Worm (Caenorhabditis elegans): ENCODE results near the gene dpyd-1.
A peak's percentile ranks its signal among the peaks of the same experiment; 100 is the strongest.

The dpyd-1 gene

ce11 chrX:5475164-5475576 lies 7.5 kb downstream of the dpyd-1 start (continued):
- TF ChIP-seq lsy-2 (tag; optimal IDR thresholded peaks at IDR 0.05) (peak; percentile 35 to 72), unc-98 (GFP tag; IDR thresholded peaks at IDR 0.05) (no peak), zag-1 (tag; optimal IDR thresholded peaks at IDR 0.05) (no peak), elt-2 (tag; optimal IDR thresholded peaks at IDR 0.05) (no peak), unc-130 (tag; optimal IDR thresholded peaks at IDR 0.05) (peak; percentile 82), nhr-19 (GFP tag; conservative IDR thresholded peaks at IDR 0.05) (peak; percentile 65), snpc-4 (tag; optimal IDR thresholded peaks at IDR 0.05) (no peak), elt-3 (tag; optimal IDR thresholded peaks at IDR 0.05) (peak in 5 of 6 experiments; percentile 18 to 67 (median 52)), blmp-1 (tag; optimal IDR thresholded peaks at IDR 0.05) (peak; percentile 79), hpl-2 (GFP tag; optimal IDR thresholded peaks at IDR 0.05) (no peak), nhr-84 (tag; optimal IDR thresholded peaks at IDR 0.05) (no peak), efl-1 (optimal IDR thresholded peaks at IDR 0.05) (peak; percentile 8 to 34), efl-1 (GFP tag; optimal IDR thresholded peaks at IDR 0.05 in 1 of 2) (no peak), mab-9 (GFP tag; IDR thresholded peaks at IDR 0.05) (0 out of 2 replicates have a peak, but pooled peaks have one; percentile 11), tlp-1 (tag; optimal IDR thresholded peaks at IDR 0.05) (no peak), mef-2 (tag; optimal IDR thresholded peaks at IDR 0.05) (no peak), nhr-20 (tag; optimal IDR thresholded peaks at IDR 0.05) (peak; percentile 84), unc-62 (GFP tag; optimal IDR thresholded peaks at IDR 0.05) (no peak), mdl-1 (tag; optimal IDR thresholded peaks at IDR 0.05) (peak in 1 of 2 experiments; percentile 82), unc-30 (tag; optimal IDR thresholded peaks at IDR 0.05) (no peak), ama-1 (optimal IDR thresholded peaks at IDR 0.05) (no peak), lin-15B (tag; optimal IDR thresholded peaks at IDR 0.05) (no peak), lin-35 (GFP tag; optimal IDR thresholded peaks at IDR 0.05) (peak; percentile 41 to 69), egl-13 (tag; optimal IDR thresholded peaks at IDR 0.05) (no peak), C34B4.2 (tag; optimal IDR thresholded peaks at IDR 0.05) (no peak), alr-1 (tag; optimal IDR thresholded peaks at IDR 0.05; ENCODE audit: borderline replicate concordance) (no peak), lin-13 (GFP tag; optimal IDR thresholded peaks at IDR 0.05) (no peak), hlh-4 (tag; optimal IDR thresholded peaks at IDR 0.05) (no peak), isw-1 (GFP tag; IDR thresholded peaks at IDR 0.05) (no peak), ets-5 (GFP tag; IDR thresholded peaks at IDR 0.05) (no peak), ceh-90 (tag; optimal IDR thresholded peaks at IDR 0.05) (no peak), irx-1 (tag; optimal IDR thresholded peaks at IDR 0.05) (peak; percentile 31), ces-1 (GFP tag; optimal IDR thresholded peaks at IDR 0.05) (no peak), efl-3 (GFP tag; optimal IDR thresholded peaks at IDR 0.05) (no peak), sox-4 (tag; optimal IDR thresholded peaks at IDR 0.05) (no peak), ceh-8 (GFP tag; optimal IDR thresholded peaks at IDR 0.05) (no peak), nhr-12 (tag; optimal IDR thresholded peaks at IDR 0.05) (no peak), pag-3 (tag; optimal IDR thresholded peaks at IDR 0.05; ENCODE audit: borderline replicate concordance, insufficient read depth) (no peak), nhr-71 (tag; optimal IDR thresholded peaks at IDR 0.05) (peak; percentile 81), skn-1 (tag; optimal IDR thresholded peaks at IDR 0.05) (peak; percentile 69), zip-4 (GFP tag; optimal IDR thresholded peaks at IDR 0.05) (no peak), Y116A8C.19 (tag; optimal IDR thresholded peaks at IDR 0.05; ENCODE audit: borderline replicate concordance) (no peak), lir-3 (tag; optimal IDR thresholded peaks at IDR 0.05; ENCODE audit: poor library complexity) (no peak), mep-1 (tag; optimal IDR thresholded peaks at IDR 0.05) (peak; percentile 64), jun-1 (tag; optimal IDR thresholded peaks at IDR 0.05) (peak; percentile 60), C04F5.9 (tag; optimal IDR thresholded peaks at IDR 0.05) (no peak), fkh-8 (tag; optimal IDR thresholded peaks at IDR 0.05) (peak; percentile 59), rnt-1 (tag; optimal IDR thresholded peaks at IDR 0.05) (peak; percentile 72), nhr-237 (tag; optimal IDR thresholded peaks at IDR 0.05) (no peak), nhr-11 (tag; optimal IDR thresholded peaks at IDR 0.05) (no peak), C16A3.4 (tag; optimal IDR thresholded peaks at IDR 0.05) (peak; percentile 65), F16B12.6 (tag; optimal IDR thresholded peaks at IDR 0.05) (no peak), swsn-7 (tag; optimal IDR thresholded peaks at IDR 0.05) (peak; percentile 52), lin-39 (tag; optimal IDR thresholded peaks at IDR 0.05) (no peak)

Data from whole organism, L1 larva.